Worm (Caenorhabditis elegans) whole organism, late embryonic: Measurements from ENCODE around the gene C49C3.21.

ENCODE experiments used
- F13H6.1 ChIP-seq: sonication (generic microtip); optimal IDR thresholded peaks from 2 replicates; lab custom pipeline; 2016; ENCODE audit warnings: missing genetic modification characterization, missing compliant biosample characterization
- T23F11.4 ChIP-seq: fragments of 200-800 bp; sonication (Bioruptor generic); optimal IDR thresholded peaks from 2 replicates; lab custom pipeline; 2018; ENCODE audit warnings: mild to moderate bottlenecking, missing genetic modification characterization, missing compliant biosample characterization
- ceh-14 ChIP-seq: sonication (generic microtip); optimal IDR thresholded peaks from 2 replicates; lab custom pipeline; 2016; ENCODE audit warnings: missing genotype, missing genetic modification characterization, missing compliant biosample characterization
- fax-1 ChIP-seq: sonication (generic microtip); optimal IDR thresholded peaks from 2 replicates; lab custom pipeline; 2016; ENCODE audit warnings: missing genotype, missing genetic modification characterization, missing compliant biosample characterization
- hlh-8 ChIP-seq: sonication (generic microtip); optimal IDR thresholded peaks from 2 replicates; lab custom pipeline; 2016; ENCODE audit warnings: missing genotype, missing genetic modification characterization, missing compliant biosample characterization
- pha-4 ChIP-seq: fragments of 150-350 bp; optimal IDR thresholded peaks from 2 replicates; lab custom pipeline; 2018; ENCODE audit warnings: missing biosample characterization, missing genetic modification reagents, missing genetic modification characterization

C49C3.21 gene

ce11 chrIV:17387442-17387967 is 44.7 kb downstream of the C49C3.21 start, which contains the start of gene T02D1.8:
TSS of gene T02D1.8 (minus strand) at chrIV:17387492.
- TF ChIP-seq ceh-14 (no peak), F13H6.1 (tag; lab: Kevin White, UChicago) (no peak), pha-4 (no peak), hlh-8 (tag; lab: Kevin White, UChicago) (no peak), T23F11.4 (GFP tag; lab: Kevin White, UChicago) (no peak), fax-1 (tag; lab: Kevin White, UChicago) (no peak)
